Worm (Caenorhabditis elegans) whole organism, mixed stage, embryonic: Measurements from ENCODE around the gene cht-1.

Source experiments
- elt-3 ChIP-seq: fragments of 150-350 bp; optimal IDR thresholded peaks from 2 replicates; lab custom pipeline; 2014; ENCODE audit warnings: missing biosample characterization, missing genetic modification characterization
- lin-13 ChIP-seq: fragments of 150-350 bp; optimal IDR thresholded peaks from 2 replicates; lab custom pipeline; 2014; ENCODE audit warnings: missing biosample characterization, missing genetic modification characterization
- lin-32 ChIP-seq: fragments of 200-800 bp; sonication (Bioruptor generic); optimal IDR thresholded peaks from 2 replicates; lab custom pipeline; 2018; ENCODE audit warnings: mild to moderate bottlenecking, missing genetic modification characterization, missing compliant biosample characterization
- lsy-2 ChIP-seq: fragments of 150-350 bp; optimal IDR thresholded peaks from 2 replicates; lab custom pipeline; 2014; ENCODE audit warnings: missing biosample characterization, missing genetic modification characterization
- nhr-76 ChIP-seq: sonication (generic microtip); optimal IDR thresholded peaks from 2 replicates; lab custom pipeline; 2017; ENCODE audit warnings: missing biosample characterization, missing genetic modification characterization
- snpc-4 ChIP-seq: fragments of 150-350 bp; optimal IDR thresholded peaks from 2 replicates; lab custom pipeline; 2014; ENCODE audit warnings: missing biosample characterization, missing genetic modification characterization
- unc-62 ChIP-seq: fragments of 150-350 bp; optimal IDR thresholded peaks from 2 replicates; lab custom pipeline; 2014; ENCODE audit warnings: missing biosample characterization, missing genetic modification reagents, missing genetic modification characterization
- ztf-11 ChIP-seq: fragments of 150-350 bp; optimal IDR thresholded peaks from 2 replicates; lab custom pipeline; 2014; ENCODE audit warnings: missing biosample characterization, missing genetic modification characterization

- TF ChIP-seq elt-3 (tag; lab: Kevin White, UChicago), result no peak
- no peak for TF ChIP-seq nhr-76 (tag; lab: Kevin White, UChicago)
- no peak for TF ChIP-seq lin-13 (tag; lab: Kevin White, UChicago)
- no peak for TF ChIP-seq unc-62 (GFP tag; lab: Kevin White, UChicago)
- no peak for TF ChIP-seq lin-32
- TF ChIP-seq ztf-11 (tag; lab: Kevin White, UChicago), result no peak
- no peak for TF ChIP-seq lsy-2
- no peak for TF ChIP-seq snpc-4 (tag; lab: Kevin White, UChicago)
Observed at ce11 chrX:3408717-3409303, 9.0 kb upstream of the cht-1 start.
